Fruit fly (Drosophila melanogaster) whole organism, pupa: ENCODE data around the gene Vm26Ab.
A peak's percentile ranks its signal among the peaks of the same experiment; 100 is the strongest.

ENCODE experiments used
- CG17806 ChIP-seq: fragments of 200-800 bp; sonication (Bioruptor generic); optimal IDR thresholded peaks from 2 replicates; lab custom pipeline; 2018; ENCODE audit warnings: missing biosample characterization, mild to moderate bottlenecking, missing genetic modification characterization, moderate library complexity
- CG32121 ChIP-seq: fragments of 200-800 bp; sonication (Bioruptor generic); IDR thresholded peaks from 2 replicates; pipeline ENCODE4 v1.3.6; 2022; ENCODE audit warnings: missing biosample characterization, missing genetic modification characterization
- CG9948 ChIP-seq: fragments of 200-800 bp; sonication (Bioruptor generic); optimal IDR thresholded peaks from 2 replicates; lab custom pipeline; 2018; ENCODE audit warnings: missing biosample characterization, mild to moderate bottlenecking, missing genetic modification characterization, moderate library complexity
- EcR ChIP-seq: fragments of 200-800 bp; sonication (Bioruptor generic); optimal IDR thresholded peaks from 3 replicates; lab custom pipeline; 2019; ENCODE audit warnings: missing biosample characterization, missing genetic modification characterization, mild to moderate bottlenecking, moderate library complexity, missing genetic modification reagents
- rn ChIP-seq: fragments of 200-800 bp; sonication (Bioruptor generic); IDR thresholded peaks from 2 replicates; pipeline ENCODE4 v1.3.6; 2022; ENCODE audit warnings: missing biosample characterization, missing genetic modification characterization

dm6 chr2L:5981433-5982333 is 24.9 kb downstream of the Vm26Ab start, which contains the start of gene eIF4A:
- TF ChIP-seq CG17806 (tag; lab: Kevin White, UChicago) = no peak
- TF ChIP-seq rn (GFP tag; lab: Robert Waterston, UW) = no peak
- peak; percentile 47 for TF ChIP-seq EcR (GFP tag; lab: Kevin White, UChicago)
- TF ChIP-seq CG32121 (GFP tag; lab: Robert Waterston, UW) = no peak
- TF ChIP-seq CG9948 (tag; lab: Kevin White, UChicago) = no peak
